Fruit fly (Drosophila melanogaster) whole organism, prepupa: ENCODE data around the gene smo.

Source experiments
- CG10669 ChIP-seq: fragments of 200-800 bp; sonication (Bioruptor generic); optimal IDR thresholded peaks from 3 replicates; lab custom pipeline; 2018; ENCODE audit warnings: missing biosample characterization, mild to moderate bottlenecking, missing genetic modification characterization, moderate library complexity
- CG11294 ChIP-seq: fragments of 200-800 bp; sonication (Bioruptor generic); IDR thresholded peaks from 2 replicates; pipeline ENCODE4 v1.3.6; 2022; ENCODE audit warnings: missing biosample characterization, missing genetic modification characterization
- CG11902 ChIP-seq: fragments of 200-800 bp; sonication (Bioruptor generic); optimal IDR thresholded peaks from 3 replicates; lab custom pipeline; 2016; ENCODE audit warnings: missing biosample characterization, missing genetic modification characterization
- CG15336 ChIP-seq: fragments of 200-800 bp; sonication (Bioruptor generic); IDR thresholded peaks from 2 replicates; pipeline ENCODE4 v1.3.6; 2022; ENCODE audit warnings: missing biosample characterization, missing genetic modification characterization
- CG1621 ChIP-seq: fragments of 200-800 bp; sonication (Bioruptor generic); optimal IDR thresholded peaks from 3 replicates; lab custom pipeline; 2018; ENCODE audit warnings: missing biosample characterization, mild to moderate bottlenecking, missing genetic modification characterization
- CG16779 ChIP-seq: fragments of 200-800 bp; sonication (Bioruptor generic); optimal IDR thresholded peaks from 3 replicates; lab custom pipeline; 2017; ENCODE audit warnings: missing biosample characterization, mild to moderate bottlenecking, missing genetic modification characterization
- CG3032 ChIP-seq: fragments of 200-800 bp; optimal IDR thresholded peaks from 2 replicates; lab custom pipeline; 2019; ENCODE audit warnings: missing biosample characterization, mild to moderate bottlenecking, missing genetic modification characterization, moderate library complexity
- CG32006 ChIP-seq: fragments of 200-800 bp; sonication (Bioruptor generic); optimal IDR thresholded peaks from 3 replicates; lab custom pipeline; 2017; ENCODE audit warnings: missing biosample characterization, mild to moderate bottlenecking, missing genetic modification characterization
- CG34406 ChIP-seq: fragments of 200-800 bp; sonication (Bioruptor generic); optimal IDR thresholded peaks from 3 replicates; lab custom pipeline; 2016; ENCODE audit warnings: missing biosample characterization, missing genetic modification characterization
- CG6163 ChIP-seq: fragments of 200-800 bp; sonication (Bioruptor generic); IDR thresholded peaks from 3 replicates; pipeline ENCODE4 v1.3.6; 2022; ENCODE audit warnings: missing biosample characterization, missing genetic modification characterization
- CG6276 ChIP-seq: fragments of 200-800 bp; sonication (Bioruptor generic); optimal IDR thresholded peaks from 2 replicates; lab custom pipeline; 2017; ENCODE audit warnings: missing biosample characterization, mild to moderate bottlenecking, missing genetic modification characterization
- CG6792 ChIP-seq: fragments of 200-800 bp; sonication (Bioruptor generic); optimal IDR thresholded peaks from 3 replicates; lab custom pipeline; 2016; ENCODE audit warnings: missing biosample characterization, missing genetic modification characterization
- CG6854 ChIP-seq: fragments of 200-800 bp; sonication (Bioruptor generic); optimal IDR thresholded peaks from 2 replicates; lab custom pipeline; 2017; ENCODE audit warnings: missing biosample characterization, mild to moderate bottlenecking, missing genetic modification characterization
- CG7368 ChIP-seq: fragments of 200-800 bp; sonication (Bioruptor generic); optimal IDR thresholded peaks from 3 replicates; lab custom pipeline; 2016; ENCODE audit warnings: missing biosample characterization, missing genetic modification characterization
- CG9139 ChIP-seq: fragments of 200-800 bp; sonication (Bioruptor generic); optimal IDR thresholded peaks from 3 replicates; lab custom pipeline; 2017; ENCODE audit warnings: missing biosample characterization, mild to moderate bottlenecking, missing genetic modification characterization
- Eip78C ChIP-seq: fragments of 200-800 bp; sonication (Bioruptor generic); peaks from one replicate; lab custom pipeline; 2016; ENCODE audit warnings: missing biosample characterization, missing genetic modification characterization
- Eip93F ChIP-seq: fragments of 200-800 bp; sonication (Bioruptor generic); optimal IDR thresholded peaks from 2 replicates; lab custom pipeline; 2016; ENCODE audit warnings: missing biosample characterization, mild to moderate bottlenecking, missing genetic modification characterization
- Ets21C ChIP-seq: fragments of 200-800 bp; sonication (Bioruptor generic); optimal IDR thresholded peaks from 3 replicates; lab custom pipeline; 2016; ENCODE audit warnings: missing biosample characterization, missing genetic modification characterization
- Ets96B ChIP-seq: fragments of 200-800 bp; optimal IDR thresholded peaks from 2 replicates; lab custom pipeline; 2019; ENCODE audit warnings: missing biosample characterization, mild to moderate bottlenecking, missing genetic modification characterization, moderate library complexity
- Hr38 ChIP-seq: sonication (Bioruptor generic); optimal IDR thresholded peaks from 2 replicates; lab custom pipeline; 2016; ENCODE audit warnings: missing biosample characterization, missing genetic modification characterization
- Hr4 ChIP-seq: fragments of 200-800 bp; sonication (Bioruptor generic); optimal IDR thresholded peaks from 3 replicates; lab custom pipeline; 2016; ENCODE audit warnings: missing biosample characterization, missing genetic modification characterization
- Lpt ChIP-seq: fragments of 200-800 bp; sonication (Bioruptor generic); optimal IDR thresholded peaks from 3 replicates; lab custom pipeline; 2016; ENCODE audit warnings: missing biosample characterization, missing genetic modification characterization
- Met ChIP-seq: fragments of 200-800 bp; sonication (Bioruptor generic); optimal IDR thresholded peaks from 3 replicates; lab custom pipeline; 2016; ENCODE audit warnings: missing biosample characterization, missing genetic modification characterization
- OdsH ChIP-seq: fragments of 200-800 bp; sonication (Bioruptor generic); optimal IDR thresholded peaks from 3 replicates; lab custom pipeline; 2016; ENCODE audit warnings: missing biosample characterization, missing genetic modification characterization
- Smox ChIP-seq: fragments of 200-800 bp; sonication (Bioruptor generic); optimal IDR thresholded peaks from 3 replicates; lab custom pipeline; 2016; ENCODE audit warnings: missing biosample characterization, missing genetic modification characterization
- Sox102F ChIP-seq: fragments of 200-800 bp; sonication (Bioruptor generic); optimal IDR thresholded peaks from 2 replicates; lab custom pipeline; 2016; ENCODE audit warnings: missing biosample characterization, mild to moderate bottlenecking, missing genetic modification characterization
- Sox14 ChIP-seq: fragments of 200-800 bp; sonication (Bioruptor generic); optimal IDR thresholded peaks from 3 replicates; lab custom pipeline; 2016; ENCODE audit warnings: missing biosample characterization, missing genetic modification characterization
- Sox15 ChIP-seq: fragments of 200-800 bp; sonication (Bioruptor generic); optimal IDR thresholded peaks from 3 replicates; lab custom pipeline; 2016; ENCODE audit warnings: missing biosample characterization, missing genetic modification characterization
- achi ChIP-seq: fragments of 200-800 bp; sonication (Bioruptor generic); optimal IDR thresholded peaks from 3 replicates; lab custom pipeline; 2016; ENCODE audit warnings: missing biosample characterization, missing genetic modification characterization
- acj6 ChIP-seq: fragments of 200-800 bp; sonication (Bioruptor generic); optimal IDR thresholded peaks from 3 replicates; lab custom pipeline; 2016; ENCODE audit warnings: missing biosample characterization, missing genetic modification characterization
- cyc ChIP-seq: fragments of 200-800 bp; sonication (Bioruptor generic); optimal IDR thresholded peaks from 3 replicates; lab custom pipeline; 2016; ENCODE audit warnings: missing biosample characterization, missing genetic modification characterization
- dac ChIP-seq: fragments of 200-800 bp; sonication (Bioruptor generic); optimal IDR thresholded peaks from 2 replicates; lab custom pipeline; 2017; ENCODE audit warnings: missing biosample characterization, mild to moderate bottlenecking, missing genetic modification characterization
- eg ChIP-seq: fragments of 200-800 bp; sonication (Bioruptor generic); IDR thresholded peaks from 3 replicates; pipeline ENCODE4 v1.3.6; 2022; ENCODE audit warnings: missing biosample characterization, missing genetic modification characterization
- esn ChIP-seq: fragments of 200-800 bp; sonication (Bioruptor generic); optimal IDR thresholded peaks from 2 replicates; lab custom pipeline; 2016; ENCODE audit warnings: missing biosample characterization, mild to moderate bottlenecking, missing genetic modification characterization, moderate library complexity
- fd59A ChIP-seq: fragments of 200-800 bp; sonication (Bioruptor generic); optimal IDR thresholded peaks from 2 replicates; lab custom pipeline; 2017; ENCODE audit warnings: missing biosample characterization, mild to moderate bottlenecking, missing genetic modification characterization, missing genetic modification reagents
- fd85E ChIP-seq: fragments of 200-800 bp; sonication (Bioruptor generic); optimal IDR thresholded peaks from 3 replicates; lab custom pipeline; 2016; ENCODE audit warnings: missing biosample characterization, missing genetic modification characterization
- pdm3 ChIP-seq: fragments of 200-800 bp; sonication (Bioruptor generic); optimal IDR thresholded peaks from 3 replicates; lab custom pipeline; 2016; ENCODE audit warnings: missing biosample characterization, missing genetic modification characterization
- salr ChIP-seq, 2 experiments: fragments of 200-800 bp; sonication (Bioruptor generic); optimal IDR thresholded peaks; 3 replicates each; lab custom pipeline; 2016 to 2018; ENCODE audit warnings: missing biosample characterization in 2 of 2, missing genetic modification characterization in 2 of 2, mild to moderate bottlenecking in 1 of 2
- spab ChIP-seq: fragments of 200-800 bp; sonication (Bioruptor generic); optimal IDR thresholded peaks from 2 replicates; lab custom pipeline; 2017; ENCODE audit warnings: missing biosample characterization, mild to moderate bottlenecking, missing genetic modification characterization, missing genetic modification reagents
- ss ChIP-seq, 2 experiments: fragments of 200-800 bp; sonication (Bioruptor generic); optimal IDR thresholded peaks; 2 replicates in 1 of 2; 3 replicates in 1 of 2; lab custom pipeline; 2017 to 2018; ENCODE audit warnings: mild to moderate bottlenecking in 2 of 2, missing biosample characterization in 2 of 2, missing genetic modification characterization in 2 of 2, moderate library complexity in 1 of 2
- svp ChIP-seq: fragments of 200-800 bp; sonication (Bioruptor generic); peaks from one replicate; lab custom pipeline; 2016; ENCODE audit warnings: missing biosample characterization, missing genetic modification characterization
- topi ChIP-seq: fragments of 200-800 bp; sonication (Bioruptor generic); optimal IDR thresholded peaks from 3 replicates; lab custom pipeline; 2016; ENCODE audit warnings: missing biosample characterization, missing genetic modification characterization
- vri ChIP-seq: fragments of 200-800 bp; sonication (Bioruptor generic); optimal IDR thresholded peaks from 3 replicates; lab custom pipeline; 2016; ENCODE audit warnings: missing biosample characterization, mild to moderate bottlenecking, missing genetic modification characterization

The smo gene

DNA sequence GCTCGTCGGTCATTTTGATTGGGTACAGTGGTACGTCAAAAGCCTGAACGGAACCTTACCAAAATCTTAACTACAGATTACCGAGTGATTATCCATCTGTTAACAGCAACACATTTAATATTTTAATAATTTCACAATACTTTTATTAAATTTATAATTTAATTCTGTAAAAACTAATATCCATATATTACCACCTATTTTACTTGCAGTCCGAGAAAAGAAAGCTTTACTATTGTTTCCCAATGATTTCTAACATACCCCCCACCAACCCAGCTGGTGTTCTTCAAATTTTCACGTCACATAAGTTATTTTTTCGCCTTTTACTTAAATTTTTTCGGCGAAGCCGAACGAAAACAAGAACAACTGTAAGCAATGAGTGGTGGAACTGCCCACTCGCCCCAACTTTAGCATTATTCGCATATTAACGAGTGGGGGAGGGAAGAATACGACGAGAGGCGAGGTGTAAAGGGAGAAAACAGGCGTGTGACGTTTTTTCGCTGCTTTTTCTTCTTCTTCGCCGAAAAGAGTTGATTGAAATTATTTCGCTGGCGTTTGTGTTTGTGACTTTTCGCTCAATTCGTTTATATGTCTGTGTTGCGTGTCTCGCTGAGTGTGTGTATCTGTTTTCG, 29.4 kb upstream of the smo start (continued):
- TF ChIP-seq salr (GFP tag; optimal IDR thresholded peaks at IDR 0.05; lab: Kevin White, UChicago) = peak in 1 of 2 experiments; percentile 79
- TF ChIP-seq CG6854 (GFP tag; lab: Kevin White, UChicago) = peak; percentile 52
- TF ChIP-seq vri (GFP tag; lab: Kevin White, UChicago) = peak; percentile 28
- TF ChIP-seq achi = peak; percentile 82
- peak; percentile 51 for TF ChIP-seq pdm3 (GFP tag; lab: Kevin White, UChicago)
- TF ChIP-seq svp (GFP tag; lab: Kevin White, UChicago) = peak; percentile 71
- TF ChIP-seq CG15336 (GFP tag; lab: Robert Waterston, UW) = peak; percentile 70
- peak; percentile 67 for TF ChIP-seq CG34406 (GFP tag; lab: Kevin White, UChicago)
- peak; percentile 5 for TF ChIP-seq Lpt
- TF ChIP-seq CG7368 (GFP tag; lab: Kevin White, UChicago) = peak; percentile 40
- peak; percentile 56 for TF ChIP-seq CG3032 (tag; lab: Kevin White, UChicago)
- peak; percentile 65 for TF ChIP-seq CG6276
- 0 out of 3 replicates have a peak, but pooled peaks have one; percentile 11 for TF ChIP-seq CG6163 (GFP tag; lab: Robert Waterston, UW)
- TF ChIP-seq esn (GFP tag; lab: Kevin White, UChicago) = peak; percentile 82
- peak; percentile 46 for TF ChIP-seq Sox15 (GFP tag; lab: Kevin White, UChicago)
- peak; percentile 85 for TF ChIP-seq CG32006 (GFP tag; lab: Kevin White, UChicago)
- peak; percentile 88 for TF ChIP-seq Eip78C
- peak; percentile 69 for TF ChIP-seq CG10669 (GFP tag; lab: Kevin White, UChicago)
- TF ChIP-seq fd85E (GFP tag; lab: Kevin White, UChicago) = peak; percentile 38
- TF ChIP-seq CG16779 (tag; lab: Kevin White, UChicago) = peak; percentile 25
- TF ChIP-seq fd59A (GFP tag; lab: Kevin White, UChicago) = peak; percentile 34
- TF ChIP-seq topi (GFP tag; lab: Kevin White, UChicago) = peak; percentile 71
- peak; percentile 72 for TF ChIP-seq eg (GFP tag; lab: Robert Waterston, UW)
- no peak for TF ChIP-seq Hr38 (GFP tag; lab: Kevin White, UChicago)
- TF ChIP-seq CG6792 (GFP tag; lab: Kevin White, UChicago) = peak; percentile 73
- peak; percentile 57 for TF ChIP-seq Eip93F (GFP tag; lab: Kevin White, UChicago)
- no peak for TF ChIP-seq Ets21C (GFP tag; lab: Kevin White, UChicago)
- TF ChIP-seq CG11294 (GFP tag; lab: Robert Waterston, UW) = peak; percentile 50

DNA sequence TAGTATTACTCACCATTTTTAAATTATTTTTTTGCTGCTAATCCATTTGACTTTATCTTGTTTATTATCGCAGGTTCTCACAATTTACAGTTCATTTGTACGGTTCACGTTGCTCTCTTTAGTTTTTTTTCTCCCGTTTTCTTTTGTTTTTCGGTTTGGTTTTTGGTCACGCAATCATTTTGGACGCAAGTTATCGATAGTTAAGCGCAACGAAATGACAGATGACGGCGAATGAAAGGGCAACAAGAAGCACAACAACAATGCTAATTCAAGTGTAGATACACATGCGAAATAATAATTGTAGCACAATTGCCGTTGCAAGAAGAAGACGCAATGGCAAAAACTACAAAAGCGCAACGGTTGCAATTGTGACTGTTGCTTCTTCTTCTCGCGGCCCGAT, 28.8 kb upstream of the smo start:
- TF ChIP-seq CG11294 (GFP tag; lab: Robert Waterston, UW) (no peak), spab (GFP tag; lab: Kevin White, UChicago) (no peak), esn (GFP tag; lab: Kevin White, UChicago) (no peak), topi (GFP tag; lab: Kevin White, UChicago) (no peak), Eip78C (peak; percentile 12), Sox14 (GFP tag; lab: Kevin White, UChicago) (no peak), svp (GFP tag; lab: Kevin White, UChicago) (no peak)

- TF ChIP-seq CG6276 (peak; percentile 67), topi (GFP tag; lab: Kevin White, UChicago) (peak; percentile 28), Ets96B (tag; lab: Kevin White, UChicago) (peak; percentile 48), dac (GFP tag; lab: Kevin White, UChicago) (peak; percentile 61), CG7368 (GFP tag; lab: Kevin White, UChicago) (peak; percentile 34), OdsH (peak; percentile 75), Hr38 (GFP tag; lab: Kevin White, UChicago) (no peak), CG6854 (GFP tag; lab: Kevin White, UChicago) (peak; percentile 56), Sox102F (GFP tag; lab: Kevin White, UChicago) (no peak), acj6 (GFP tag; lab: Kevin White, UChicago) (peak; percentile 61), spab (GFP tag; lab: Kevin White, UChicago) (peak; percentile 35), cyc (GFP tag; lab: Kevin White, UChicago) (peak; percentile 39), CG9139 (GFP tag; lab: Kevin White, UChicago) (peak; percentile 26), CG11902 (GFP tag; lab: Kevin White, UChicago) (no peak), Eip78C (peak; percentile 91), ss (GFP tag; optimal IDR thresholded peaks at IDR 0.05; lab: Kevin White, UChicago) (peak; percentile 68 to 76), CG32006 (GFP tag; lab: Kevin White, UChicago) (peak; percentile 87), CG6163 (GFP tag; lab: Robert Waterston, UW) (peak; percentile 38), Ets21C (GFP tag; lab: Kevin White, UChicago) (peak; percentile 34), Hr4 (GFP tag; lab: Kevin White, UChicago) (peak; percentile 85), Smox (GFP tag; lab: Kevin White, UChicago) (no peak), Met (GFP tag; lab: Kevin White, UChicago) (peak; percentile 48), vri (GFP tag; lab: Kevin White, UChicago) (no peak), CG1621 (tag; lab: Kevin White, UChicago) (peak; percentile 9), esn (GFP tag; lab: Kevin White, UChicago) (peak; percentile 21)
Measured at dm6 chr2L:249048-249825, 28.1 kb upstream of the smo start.
